Fruit fly (Drosophila melanogaster): ENCODE results near the gene Rpn7.

Rpn7 gene

dm6 chr3R:22461673-22462585 is at the start of gene Rpn7, which contains the start of gene AP-2mu (continued):
- TF ChIP-seq CG32532 (GFP tag; IDR thresholded peaks at IDR 0.05), result no peak
- TF ChIP-seq stc (GFP tag; IDR thresholded peaks at IDR 0.05), result no peak
- TF ChIP-seq CG2678 (tag; optimal IDR thresholded peaks at IDR 0.05), result peak; percentile 13
- peak in 1 of 3 experiments; percentile 37 for TF ChIP-seq lola (GFP tag; optimal IDR thresholded peaks at IDR 0.05)
- no peak for TF ChIP-seq danr (GFP tag; IDR thresholded peaks at IDR 0.05)
- no peak for TF ChIP-seq ara (GFP tag; IDR thresholded peaks at IDR 0.05)
- TF ChIP-seq CG12659 (GFP tag; optimal IDR thresholded peaks at IDR 0.05), result peak; percentile 70
- TF ChIP-seq pan (optimal IDR thresholded peaks at IDR 0.05), result no peak
- TF ChIP-seq pan (GFP tag; optimal IDR thresholded peaks at IDR 0.05 in 1 of 2, IDR thresholded peaks at IDR 0.05 in 1 of 2), result peak in 1 of 2 experiments; percentile 18
- TF ChIP-seq NK7.1 (GFP tag; optimal IDR thresholded peaks at IDR 0.05), result no peak
- no peak for TF ChIP-seq chn (GFP tag; optimal IDR thresholded peaks at IDR 0.05)
- TF ChIP-seq CG8765 (GFP tag; IDR thresholded peaks at IDR 0.05), result no peak
- no peak for TF ChIP-seq tna (GFP tag; IDR thresholded peaks at IDR 0.05; ENCODE audit: partially characterized antibody)
- no peak for TF ChIP-seq Nf-YB (GFP tag; optimal IDR thresholded peaks at IDR 0.05)
- no peak for TF ChIP-seq repo (GFP tag; optimal IDR thresholded peaks at IDR 0.05)
- TF ChIP-seq CG16815 (GFP tag; optimal IDR thresholded peaks at IDR 0.05), result no peak
- no peak for TF ChIP-seq CG7372 (GFP tag; IDR thresholded peaks at IDR 0.05)
- TF ChIP-seq CG6854 (GFP tag; optimal IDR thresholded peaks at IDR 0.05), result no peak
- TF ChIP-seq sd (tag; optimal IDR thresholded peaks at IDR 0.05), result peak; percentile 7
- TF ChIP-seq CG9876 (GFP tag; optimal IDR thresholded peaks at IDR 0.05), result no peak
- TF ChIP-seq ci (GFP tag; IDR thresholded peaks at IDR 0.05), result no peak
- no peak for TF ChIP-seq ERR (GFP tag; optimal IDR thresholded peaks at IDR 0.05)
- TF ChIP-seq maf-S (GFP tag; optimal IDR thresholded peaks at IDR 0.05), result no peak
- no peak for TF ChIP-seq CG17802 (tag; optimal IDR thresholded peaks at IDR 0.05)
- TF ChIP-seq fd3F (GFP tag; optimal IDR thresholded peaks at IDR 0.05), result no peak
- peak; percentile 10 for TF ChIP-seq kni (GFP tag; optimal IDR thresholded peaks at IDR 0.05)
- TF ChIP-seq CG1792 (GFP tag; optimal IDR thresholded peaks at IDR 0.05), result no peak
- TF ChIP-seq Ptx1 (GFP tag; IDR thresholded peaks at IDR 0.05), result no peak
- TF ChIP-seq CG2129 (GFP tag; IDR thresholded peaks at IDR 0.05; ENCODE audit: partially characterized antibody), result no peak
- TF ChIP-seq Usf (GFP tag; optimal IDR thresholded peaks at IDR 0.05), result no peak
- TF ChIP-seq fd102C (GFP tag; optimal IDR thresholded peaks at IDR 0.05), result no peak
- peak; percentile 29 for TF ChIP-seq Dek (tag; optimal IDR thresholded peaks at IDR 0.05)
- no peak for TF ChIP-seq wor (GFP tag; IDR thresholded peaks at IDR 0.05)
- TF ChIP-seq CG3065 (GFP tag; optimal IDR thresholded peaks at IDR 0.05), result no peak
- no peak for TF ChIP-seq ewg (GFP tag; optimal IDR thresholded peaks at IDR 0.05)
- TF ChIP-seq CG14860 (GFP tag; IDR thresholded peaks at IDR 0.05; ENCODE audit: partially characterized antibody), result no peak
- no peak for TF ChIP-seq ash1 (GFP tag; optimal IDR thresholded peaks at IDR 0.05)
- TF ChIP-seq CG31388 (GFP tag; optimal IDR thresholded peaks at IDR 0.05), result no peak
- TF ChIP-seq CG6791 (GFP tag; IDR thresholded peaks at IDR 0.05; ENCODE audit: partially characterized antibody), result no peak
- TF ChIP-seq psq (GFP tag; optimal IDR thresholded peaks at IDR 0.05), result no peak
- no peak for TF ChIP-seq CG4360 (GFP tag; IDR thresholded peaks at IDR 0.05)
- no peak for TF ChIP-seq vvl (GFP tag; IDR thresholded peaks at IDR 0.05)
- TF ChIP-seq CrebB (tag; optimal IDR thresholded peaks at IDR 0.05), result no peak
- TF ChIP-seq luna (GFP tag; optimal IDR thresholded peaks at IDR 0.05), result no peak
- TF ChIP-seq CG15514 (GFP tag; optimal IDR thresholded peaks at IDR 0.05), result no peak
- no peak for TF ChIP-seq Blimp-1 (GFP tag; optimal IDR thresholded peaks at IDR 0.05)
- no peak for TF ChIP-seq CG8359 (GFP tag; optimal IDR thresholded peaks at IDR 0.05; ENCODE audit: borderline replicate concordance)
- no peak for TF ChIP-seq CG18011 (GFP tag; optimal IDR thresholded peaks at IDR 0.05)
- peak; percentile 19 for TF ChIP-seq CG9727 (GFP tag; optimal IDR thresholded peaks at IDR 0.05)
